Fruit fly (Drosophila melanogaster) whole organism: ENCODE measurements around the gene Rpn9.

Source experiments
- CG8478 ChIP-seq: fragments of >200 bp; optimal IDR thresholded peaks from 2 replicates; lab custom pipeline; 2018; ENCODE audit warnings: inconsistent platforms
- Dll ChIP-seq: fragments of >200 bp; optimal IDR thresholded peaks from 2 replicates; lab custom pipeline; 2017

- no peak for TF ChIP-seq Dll (lab: Kevin White, UChicago)
- no peak for TF ChIP-seq CG8478
Observed at dm6 chr3R:23760219-23761018, 27.2 kb upstream of the Rpn9 start, which contains the start of gene SdhD.
